Worm (Caenorhabditis elegans) whole organism, late embryonic: ENCODE measurements around the gene fbxl-1.

ENCODE experiments used
- C08G9.2 ChIP-seq: sonication (generic microtip); optimal IDR thresholded peaks from 2 replicates; lab custom pipeline; 2016; ENCODE audit warnings: mild to moderate bottlenecking, missing genetic modification characterization, moderate library complexity, missing compliant biosample characterization
- K02D7.2 ChIP-seq: sonication (generic microtip); optimal IDR thresholded peaks from 2 replicates; lab custom pipeline; 2017; ENCODE audit warnings: mild to moderate bottlenecking, missing genetic modification characterization, missing compliant biosample characterization
- T23F11.4 ChIP-seq: fragments of 200-800 bp; sonication (Bioruptor generic); optimal IDR thresholded peaks from 2 replicates; lab custom pipeline; 2018; ENCODE audit warnings: mild to moderate bottlenecking, missing genetic modification characterization, missing compliant biosample characterization
- ceh-19 ChIP-seq: fragments of 200-800 bp; sonication (Bioruptor generic); optimal IDR thresholded peaks from 2 replicates; lab custom pipeline; 2018; ENCODE audit warnings: mild to moderate bottlenecking, missing genetic modification characterization, missing compliant biosample characterization
- ceh-2 ChIP-seq: sonication (generic microtip); optimal IDR thresholded peaks from 2 replicates; lab custom pipeline; 2016; ENCODE audit warnings: missing genotype, missing genetic modification characterization, missing compliant biosample characterization
- ceh-31 ChIP-seq: sonication (generic microtip); optimal IDR thresholded peaks from 2 replicates; lab custom pipeline; 2016; ENCODE audit warnings: missing genetic modification characterization, missing compliant biosample characterization
- ceh-45 ChIP-seq: fragments of 200-800 bp; sonication (Bioruptor generic); IDR thresholded peaks from 2 replicates; pipeline ENCODE4 v1.3.6; 2022; ENCODE audit warnings: missing genetic modification reagents, missing genetic modification characterization, missing compliant biosample characterization
- ceh-48 ChIP-seq: sonication (generic microtip); optimal IDR thresholded peaks from 2 replicates; lab custom pipeline; 2016; ENCODE audit warnings: missing genetic modification characterization, inconsistent platforms, missing compliant biosample characterization
- ceh-6 ChIP-seq: fragments of 200-800 bp; sonication (Bioruptor generic); optimal IDR thresholded peaks from 2 replicates; lab custom pipeline; 2018; ENCODE audit warnings: mild to moderate bottlenecking, missing genetic modification characterization, missing compliant biosample characterization
- ceh-9 ChIP-seq: sonication (generic microtip); optimal IDR thresholded peaks from 2 replicates; lab custom pipeline; 2016; ENCODE audit warnings: mild to moderate bottlenecking, missing genetic modification characterization, inconsistent platforms, missing compliant biosample characterization
- dmd-4 ChIP-seq: sonication (generic microtip); optimal IDR thresholded peaks from 2 replicates; lab custom pipeline; 2016; ENCODE audit warnings: borderline replicate concordance, missing genetic modification characterization, missing compliant biosample characterization
- dve-1 ChIP-seq: sonication (generic microtip); optimal IDR thresholded peaks from 2 replicates; lab custom pipeline; 2017; ENCODE audit warnings: antibody characterized with exemption, mild to moderate bottlenecking, missing genetic modification characterization, missing compliant biosample characterization
- elt-2 ChIP-seq: sonication (generic microtip); optimal IDR thresholded peaks from 2 replicates; lab custom pipeline; 2016; ENCODE audit warnings: missing genetic modification reagents, missing genetic modification characterization, missing compliant biosample characterization
- ets-4 ChIP-seq: sonication (generic microtip); optimal IDR thresholded peaks from 2 replicates; lab custom pipeline; 2016; ENCODE audit warnings: missing genetic modification characterization, missing compliant biosample characterization
- hlh-30 ChIP-seq: sonication (generic microtip); optimal IDR thresholded peaks from 2 replicates; lab custom pipeline; 2017; ENCODE audit warnings: antibody characterized with exemption, missing genetic modification characterization, missing compliant biosample characterization; ENCODE audit not compliant: insufficient read depth
- hlh-6 ChIP-seq: sonication (generic microtip); optimal IDR thresholded peaks from 2 replicates; lab custom pipeline; 2016; ENCODE audit warnings: missing genotype, missing genetic modification characterization, missing compliant biosample characterization
- npax-4 ChIP-seq: sonication (generic microtip); optimal IDR thresholded peaks from 2 replicates; lab custom pipeline; 2016; ENCODE audit warnings: missing genetic modification characterization, missing compliant biosample characterization
- odd-2 ChIP-seq: sonication (generic microtip); optimal IDR thresholded peaks from 2 replicates; lab custom pipeline; 2017; ENCODE audit warnings: antibody characterized with exemption, mild to moderate bottlenecking, missing genetic modification characterization, missing compliant biosample characterization
- pat-9 ChIP-seq: fragments of 200-800 bp; sonication (Bioruptor generic); optimal IDR thresholded peaks from 2 replicates; lab custom pipeline; 2018; ENCODE audit warnings: mild to moderate bottlenecking, missing genetic modification characterization, moderate library complexity, missing compliant biosample characterization
- pax-1 ChIP-seq: fragments of 150-350 bp; optimal IDR thresholded peaks from 2 replicates; lab custom pipeline; 2014; ENCODE audit warnings: missing biosample characterization, missing genetic modification characterization
- pha-2 ChIP-seq: sonication (generic microtip); optimal IDR thresholded peaks from 2 replicates; lab custom pipeline; 2017; ENCODE audit warnings: mild to moderate bottlenecking, missing genetic modification characterization, missing compliant biosample characterization
- pha-4 ChIP-seq: fragments of 150-350 bp; optimal IDR thresholded peaks from 2 replicates; lab custom pipeline; 2018; ENCODE audit warnings: missing biosample characterization, missing genetic modification reagents, missing genetic modification characterization
- pqm-1 ChIP-seq: sonication (generic microtip); optimal IDR thresholded peaks from 2 replicates; lab custom pipeline; 2016; ENCODE audit warnings: missing genetic modification characterization, missing compliant biosample characterization
- pros-1 ChIP-seq: fragments of 150-350 bp; optimal IDR thresholded peaks from 2 replicates; lab custom pipeline; 2014; ENCODE audit warnings: missing biosample characterization, missing genetic modification reagents, missing genetic modification characterization
- ref-2 ChIP-seq: sonication (generic microtip); optimal IDR thresholded peaks from 2 replicates; lab custom pipeline; 2016; ENCODE audit warnings: missing genetic modification characterization, missing compliant biosample characterization
- sdc-2 ChIP-seq: sonication (generic microtip); optimal IDR thresholded peaks from 2 replicates; lab custom pipeline; 2016; ENCODE audit warnings: missing genotype, missing genetic modification characterization, missing compliant biosample characterization
- tbx-7 ChIP-seq: sonication (generic microtip); optimal IDR thresholded peaks from 2 replicates; lab custom pipeline; 2016; ENCODE audit warnings: missing genotype, missing genetic modification characterization, missing compliant biosample characterization
- ttx-3 ChIP-seq: sonication (generic microtip); optimal IDR thresholded peaks from 2 replicates; lab custom pipeline; 2016; ENCODE audit warnings: missing genetic modification reagents, missing genetic modification characterization, missing compliant biosample characterization
- unc-3 ChIP-seq, 2 experiments: fragments of 200-800 bp in 1 of 2; sonication (Bioruptor generic) in 1 of 2; sonication (generic microtip) in 1 of 2; conservative IDR thresholded peaks in 1 of 2; optimal IDR thresholded peaks in 1 of 2; 2 replicates each; pipeline versions ENCODE4 v1.3.6 to Lab custom; 2016 to 2022; ENCODE audit warnings: missing compliant biosample characterization in 2 of 2, missing genetic modification characterization in 2 of 2, missing genetic modification reagents in 1 of 2
- unc-55 ChIP-seq: sonication (generic microtip); optimal IDR thresholded peaks from 2 replicates; lab custom pipeline; 2017; ENCODE audit warnings: missing biosample characterization, missing genetic modification reagents, missing genetic modification characterization
- zip-5 ChIP-seq: sonication (generic microtip); optimal IDR thresholded peaks from 2 replicates; lab custom pipeline; 2016; ENCODE audit warnings: missing genetic modification characterization, missing compliant biosample characterization
- ztf-16 ChIP-seq: sonication (generic microtip); optimal IDR thresholded peaks from 2 replicates; lab custom pipeline; 2017; ENCODE audit warnings: missing genetic modification characterization, missing compliant biosample characterization

The fbxl-1 gene

DNA sequence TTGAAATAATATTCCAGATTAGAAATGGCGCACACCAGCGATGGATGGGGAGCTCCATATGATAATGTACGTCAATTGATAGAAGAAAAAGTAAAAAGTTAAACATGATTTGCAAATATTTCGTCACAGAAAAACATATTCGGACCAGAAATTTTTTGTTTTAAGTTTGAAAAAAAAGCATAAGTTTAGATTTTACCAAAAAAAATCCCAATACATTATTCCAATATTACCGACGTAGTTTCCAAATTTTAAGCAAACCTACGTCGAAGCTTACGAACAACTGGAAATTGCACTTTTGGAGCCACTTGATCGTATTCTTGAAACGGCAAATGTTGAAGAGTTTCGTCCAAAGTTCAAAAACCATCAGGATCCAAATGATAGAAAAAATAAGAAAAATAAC lies 5.0 kb downstream of the fbxl-1 start, which contains the start of gene henn-1:
henn-1 (plus strand) TSS at position 18 of the 400 bp plus-strand sequence.
- TF ChIP-seq ceh-9 (tag; lab: Kevin White, UChicago) (no peak), sdc-2 (tag; lab: Kevin White, UChicago) (no peak), ceh-48 (no peak), zip-5 (tag; lab: Kevin White, UChicago) (no peak), unc-3 (GFP tag; conservative IDR thresholded peaks at IDR 0.05; lab: Robert Waterston, UW) (no peak), unc-3 (tag; optimal IDR thresholded peaks at IDR 0.05; lab: Kevin White, UChicago) (no peak), ceh-2 (tag; lab: Kevin White, UChicago) (no peak), odd-2 (tag; lab: Kevin White, UChicago) (no peak), ets-4 (no peak), K02D7.2 (no peak), ceh-6 (GFP tag; lab: Kevin White, UChicago) (no peak), pqm-1 (tag; lab: Kevin White, UChicago) (no peak), dve-1 (no peak)

DNA sequence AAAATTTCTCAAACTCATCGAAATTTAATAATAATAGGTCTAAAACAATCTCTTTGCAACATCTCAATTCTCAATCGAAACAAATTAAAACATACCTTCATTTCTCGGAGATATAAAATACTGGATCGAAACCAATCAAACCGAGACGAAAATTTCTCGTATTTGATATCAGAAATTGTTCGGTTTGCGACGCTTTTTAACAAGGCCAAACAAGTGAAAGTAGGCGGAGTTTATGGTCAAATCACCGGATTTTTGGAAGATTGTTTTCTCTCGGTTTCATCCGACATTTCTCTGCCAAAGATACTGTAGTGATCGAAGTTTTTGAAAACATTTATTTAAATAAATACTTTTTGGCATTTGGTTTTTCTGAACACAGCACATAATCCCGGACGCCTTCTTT lies 7.7 kb downstream of the fbxl-1 start, which contains the start of gene C02F5.14:
C02F5.14 (minus strand) TSS at position 157 of the 400 bp plus-strand sequence.
- TF ChIP-seq tbx-7 (tag; lab: Kevin White, UChicago) (no peak), sdc-2 (tag; lab: Kevin White, UChicago) (no peak)

DNA sequence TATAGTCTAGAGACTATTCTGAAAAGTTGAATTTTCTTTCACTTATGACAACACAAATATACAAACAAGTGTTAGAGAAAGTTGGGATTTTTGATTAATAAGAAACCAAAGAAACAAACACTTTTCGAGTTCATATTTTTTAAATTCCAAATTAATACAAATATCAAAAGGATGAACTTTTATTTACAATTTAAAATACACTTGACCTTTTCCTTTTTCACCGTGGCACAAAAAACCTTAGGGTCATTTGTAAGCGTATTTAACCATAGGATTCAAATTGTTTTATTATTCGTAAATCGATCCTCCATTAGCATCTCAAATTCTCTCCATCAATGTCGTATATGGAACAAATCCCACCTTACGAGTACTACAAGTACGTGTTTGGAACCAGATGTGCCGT lies 8.2 kb downstream of the fbxl-1 start, which contains the start of gene C02F5.5:
C02F5.5 (plus strand) TSS at position 301 of the 400 bp plus-strand sequence.
- no peak for TF ChIP-seq pha-4 (tag; lab: Kevin White, UChicago)
- TF ChIP-seq npax-4 (tag; lab: Kevin White, UChicago) = no peak
- TF ChIP-seq pros-1 (tag; lab: Kevin White, UChicago) = no peak
- no peak for TF ChIP-seq pat-9 (tag; lab: Kevin White, UChicago)
- TF ChIP-seq K02D7.2 = no peak
- TF ChIP-seq pax-1 (tag; lab: Kevin White, UChicago) = no peak
- TF ChIP-seq dmd-4 (tag; lab: Kevin White, UChicago) = no peak
- TF ChIP-seq ref-2 (tag; lab: Kevin White, UChicago) = no peak
- no peak for TF ChIP-seq unc-3 (GFP tag; conservative IDR thresholded peaks at IDR 0.05; lab: Robert Waterston, UW)
- TF ChIP-seq unc-3 (tag; optimal IDR thresholded peaks at IDR 0.05; lab: Kevin White, UChicago) = no peak
- TF ChIP-seq C08G9.2 (tag; lab: Kevin White, UChicago) = no peak
- no peak for TF ChIP-seq hlh-30
- no peak for TF ChIP-seq ttx-3 (tag; lab: Kevin White, UChicago)
- no peak for TF ChIP-seq pha-2 (tag; lab: Kevin White, UChicago)
- TF ChIP-seq ceh-19 (GFP tag; lab: Kevin White, UChicago) = no peak
- TF ChIP-seq ceh-45 (GFP tag; lab: Robert Waterston, UW) = no peak

DNA sequence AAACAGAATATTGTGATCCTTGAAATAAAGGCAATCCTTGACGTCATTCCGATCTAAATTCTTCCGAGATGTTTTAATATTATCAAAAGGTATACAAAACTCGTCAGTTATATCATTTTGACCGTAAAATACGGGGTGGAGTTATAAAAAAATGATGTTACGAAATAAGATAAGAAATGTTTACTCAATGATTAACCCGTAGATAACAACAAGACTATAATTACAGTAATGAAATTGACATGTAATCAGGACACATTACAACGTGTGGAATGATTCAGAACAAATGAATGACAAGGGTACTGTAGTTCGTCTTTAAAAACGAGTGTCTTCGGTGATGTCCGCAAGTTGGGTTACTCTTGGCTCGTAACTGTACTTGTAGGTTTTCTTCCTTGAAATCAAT lies 10.2 kb downstream of the fbxl-1 start, which contains the start of gene tsp-2:
tsp-2 (minus strand) TSS at position 109 of the 400 bp plus-strand sequence.
- TF ChIP-seq elt-2 (peak; percentile 71), pros-1 (tag; lab: Kevin White, UChicago) (no peak), unc-55 (GFP tag; lab: Kevin White, UChicago) (no peak), ceh-31 (tag; lab: Kevin White, UChicago) (no peak), hlh-6 (no peak)
- TF ChIP-seq, all 69 proteins: peak for 1

DNA sequence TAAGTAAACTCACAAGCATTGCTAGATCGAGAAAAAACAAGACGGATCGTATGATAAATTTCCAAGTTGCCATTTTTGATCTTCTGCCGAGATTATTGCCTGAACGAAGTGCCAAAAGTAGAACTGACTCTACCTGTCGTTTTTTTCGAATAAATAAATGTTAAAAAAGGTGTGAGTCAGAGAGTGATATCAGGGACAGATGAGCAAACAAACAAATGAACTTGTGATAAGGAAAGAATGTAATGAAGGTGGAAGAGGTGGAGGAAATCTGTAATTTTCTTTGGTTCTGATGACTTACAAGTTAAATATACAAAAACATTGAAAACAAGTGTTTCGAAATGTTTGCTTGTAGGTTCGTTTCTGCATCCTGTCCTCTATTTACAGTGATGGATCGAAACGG lies 11.7 kb downstream of the fbxl-1 start, which contains the start of gene tsp-1:
tsp-1 (minus strand) TSS at position 99 of the 400 bp plus-strand sequence.
- TF ChIP-seq elt-2 (peak; percentile 24), ztf-16 (tag; lab: Kevin White, UChicago) (no peak)

DNA sequence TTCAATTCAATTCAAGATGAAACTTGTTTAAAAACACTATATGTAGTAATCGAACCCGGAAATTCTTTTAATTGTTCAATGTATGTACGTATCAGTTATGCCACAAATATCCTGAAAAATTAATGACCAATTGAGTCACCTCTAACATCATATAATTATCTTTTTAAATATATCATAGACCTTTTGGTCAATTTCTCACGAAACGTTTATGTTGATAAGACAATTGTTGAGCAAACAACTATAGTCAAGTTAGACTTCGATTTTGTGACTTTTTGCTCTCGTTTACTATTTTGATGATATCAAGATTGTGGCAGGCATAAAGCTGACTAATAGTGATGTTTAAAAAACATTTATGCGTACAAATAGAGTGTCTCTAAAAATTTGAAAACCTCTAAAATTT lies 12.6 kb downstream of the fbxl-1 start:
- TF ChIP-seq T23F11.4 (GFP tag; lab: Kevin White, UChicago) = no peak
- peak; percentile 24 for TF ChIP-seq elt-2
